Fruit fly (Drosophila melanogaster) Kc167 (cell line): Measurements from ENCODE around the gene CG7191.

Experiments
- Myc ChIP-seq: fragments of >200 bp; optimal IDR thresholded peaks from 2 replicates; lab custom pipeline; 2017; ENCODE audit warnings: missing external identifiers
- Sin3A ChIP-seq: fragments of >200 bp; optimal IDR thresholded peaks from 2 replicates; lab custom pipeline; 2018; ENCODE audit warnings: missing external identifiers
- h ChIP-seq: fragments of >200 bp; optimal IDR thresholded peaks from 3 replicates; lab custom pipeline; 2018; ENCODE audit warnings: missing external identifiers
- insv ChIP-seq: fragments of >200 bp; optimal IDR thresholded peaks from 3 replicates; lab custom pipeline; 2018; ENCODE audit warnings: missing external identifiers
- psq ChIP-seq: fragments of >200 bp; optimal IDR thresholded peaks from 2 replicates; lab custom pipeline; 2017; ENCODE audit warnings: missing external identifiers
- ttk ChIP-seq: sonication (Bioruptor generic); optimal IDR thresholded peaks from 2 replicates; lab custom pipeline; 2017; ENCODE audit warnings: missing external identifiers

DNA sequence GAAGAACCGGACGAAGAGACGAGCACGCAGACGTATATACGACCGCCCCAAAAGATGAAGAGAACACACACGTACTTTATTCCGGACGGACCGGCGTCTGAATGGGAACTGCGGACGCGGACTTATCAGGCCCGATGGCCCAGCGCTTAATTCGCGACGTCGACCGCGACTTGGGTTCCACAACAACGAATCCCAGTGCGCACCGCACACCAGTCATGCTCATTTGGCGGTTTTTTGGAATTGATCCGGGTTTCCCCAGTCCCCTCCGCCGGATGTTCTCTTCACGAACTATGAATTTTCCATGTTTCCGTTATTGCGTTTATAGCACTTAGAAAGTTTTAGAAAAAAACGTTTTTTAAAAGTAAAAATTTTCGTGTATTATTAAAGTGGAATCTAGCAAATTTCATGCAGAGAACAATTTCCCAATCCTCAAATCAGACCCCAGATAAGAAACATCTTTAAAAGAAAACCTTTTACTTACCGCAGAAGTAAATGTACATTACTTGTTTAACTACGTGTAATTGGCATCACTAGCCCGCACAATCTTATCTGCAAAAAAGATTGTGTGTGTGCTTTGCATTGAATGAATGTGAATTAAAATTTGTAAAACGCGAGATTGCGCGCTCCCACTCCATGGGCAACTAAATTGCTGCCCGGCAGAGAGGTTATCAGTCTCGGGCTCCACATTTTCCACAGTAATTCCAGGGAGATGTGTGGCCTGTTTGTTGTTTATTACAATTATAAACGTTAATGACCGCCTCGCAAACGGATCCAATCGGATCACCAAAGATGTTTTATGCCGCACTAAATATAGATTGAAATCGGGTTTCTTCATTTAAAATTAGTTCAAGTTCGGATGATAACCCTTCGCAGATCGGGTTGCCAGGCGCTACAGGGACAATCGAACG lies 23.3 kb downstream of the CG7191 start, which contains the start of gene CG7149:
- no peak for TF ChIP-seq h (lab: Kevin White, UChicago)
- TF ChIP-seq Myc, result no peak
- TF ChIP-seq Sin3A (lab: Kevin White, UChicago), result no peak
- TF ChIP-seq psq (lab: Kevin White, UChicago), result no peak
- TF ChIP-seq insv (lab: Kevin White, UChicago), result no peak
- no peak for TF ChIP-seq ttk (lab: Kevin White, UChicago)
